Fruit fly (Drosophila melanogaster) whole organism, embryonic: ENCODE results near the gene sinu.

Experiments
- Atf-2 ChIP-seq: fragments of 200-800 bp; sonication (Bioruptor generic); optimal IDR thresholded peaks from 2 replicates; lab custom pipeline; 2016; ENCODE audit warnings: missing biosample characterization, missing genetic modification characterization
- Blimp-1 ChIP-seq: fragments of 200-800 bp; sonication (Bioruptor generic); optimal IDR thresholded peaks from 3 replicates; lab custom pipeline; 2018; ENCODE audit warnings: missing biosample characterization, missing genetic modification characterization, mild to moderate bottlenecking, moderate library complexity, missing genetic modification reagents
- CG10959 ChIP-seq: fragments of 200-800 bp; sonication (Bioruptor generic); IDR thresholded peaks from 2 replicates; pipeline ENCODE4 v1.3.6; 2022; ENCODE audit warnings: missing biosample characterization, missing genetic modification characterization
- CG11560 ChIP-seq: fragments of 200-800 bp; sonication (Bioruptor generic); IDR thresholded peaks from 3 replicates; pipeline ENCODE4 v1.3.6; 2022; ENCODE audit warnings: missing biosample characterization, missing genetic modification characterization
- CG12659 ChIP-seq: fragments of 200-800 bp; sonication (Bioruptor generic); optimal IDR thresholded peaks from 3 replicates; lab custom pipeline; 2017; ENCODE audit warnings: mild to moderate bottlenecking, missing biosample characterization, missing genetic modification reagents, missing genetic modification characterization
- CG13894 ChIP-seq: fragments of 200-800 bp; sonication (Bioruptor generic); optimal IDR thresholded peaks from 3 replicates; lab custom pipeline; 2018; ENCODE audit warnings: missing biosample characterization, mild to moderate bottlenecking, missing genetic modification characterization, moderate library complexity
- CG14710 ChIP-seq: fragments of 200-800 bp; sonication (Bioruptor generic); optimal IDR thresholded peaks from 3 replicates; lab custom pipeline; 2019; ENCODE audit warnings: missing biosample characterization, mild to moderate bottlenecking, missing genetic modification characterization, moderate library complexity
- CG14965 ChIP-seq: fragments of 200-800 bp; sonication (Bioruptor generic); optimal IDR thresholded peaks from 2 replicates; lab custom pipeline; 2016; ENCODE audit warnings: missing biosample characterization, missing genetic modification characterization, borderline replicate concordance
- CG15514 ChIP-seq: fragments of 200-800 bp; sonication (Bioruptor generic); optimal IDR thresholded peaks from 3 replicates; lab custom pipeline; 2017; ENCODE audit warnings: missing biosample characterization, missing genetic modification characterization, mild to moderate bottlenecking, moderate library complexity, missing genetic modification reagents
- CG17361 ChIP-seq: fragments of 200-800 bp; sonication (Bioruptor generic); IDR thresholded peaks from 3 replicates; pipeline ENCODE4 v1.3.6; 2022; ENCODE audit warnings: missing biosample characterization, missing genetic modification characterization
- CG1792 ChIP-seq: fragments of 200-800 bp; sonication (Bioruptor generic); optimal IDR thresholded peaks from 2 replicates; lab custom pipeline; 2016; ENCODE audit warnings: missing biosample characterization, missing genetic modification characterization
- CG18599 ChIP-seq: fragments of 200-800 bp; sonication (Bioruptor generic); optimal IDR thresholded peaks from 3 replicates; lab custom pipeline; 2017; ENCODE audit warnings: missing biosample characterization, missing genetic modification characterization, mild to moderate bottlenecking, moderate library complexity, missing genetic modification reagents
- CG2116 ChIP-seq: fragments of 200-800 bp; sonication (Bioruptor generic); optimal IDR thresholded peaks from 3 replicates; lab custom pipeline; 2018; ENCODE audit warnings: missing biosample characterization, mild to moderate bottlenecking, missing genetic modification characterization
- CG3163 ChIP-seq: fragments of 200-800 bp; sonication (Bioruptor generic); optimal IDR thresholded peaks from 3 replicates; lab custom pipeline; 2016; ENCODE audit warnings: missing biosample characterization, missing genetic modification characterization
- CG33213 ChIP-seq: fragments of 200-800 bp; sonication (Bioruptor generic); optimal IDR thresholded peaks from 3 replicates; lab custom pipeline; 2016; ENCODE audit warnings: missing biosample characterization, missing genetic modification characterization
- CG5245 ChIP-seq: fragments of 200-800 bp; sonication (Bioruptor generic); optimal IDR thresholded peaks from 3 replicates; lab custom pipeline; 2016; ENCODE audit warnings: missing biosample characterization, missing genetic modification characterization
- CG9215 ChIP-seq: fragments of 200-800 bp; sonication (Bioruptor generic); IDR thresholded peaks from 2 replicates; pipeline ENCODE4 v1.3.6; 2022; ENCODE audit warnings: missing biosample characterization, missing genetic modification characterization
- CrebB ChIP-seq: fragments of 200-800 bp; sonication (Bioruptor generic); optimal IDR thresholded peaks from 3 replicates; lab custom pipeline; 2018; ENCODE audit warnings: missing biosample characterization, mild to moderate bottlenecking, missing genetic modification characterization
- Deaf1 ChIP-seq: fragments of 200-800 bp; optimal IDR thresholded peaks from 3 replicates; lab custom pipeline; 2019; ENCODE audit warnings: missing biosample characterization, mild to moderate bottlenecking, missing genetic modification characterization, moderate library complexity
- Dp ChIP-seq: fragments of 200-800 bp; sonication (Bioruptor generic); optimal IDR thresholded peaks from 2 replicates; lab custom pipeline; 2018; ENCODE audit warnings: missing biosample characterization, mild to moderate bottlenecking, missing genetic modification characterization, moderate library complexity
- Drgx ChIP-seq: fragments of 200-800 bp; sonication (Bioruptor generic); IDR thresholded peaks from 2 replicates; pipeline ENCODE4 v1.3.6; 2022; ENCODE audit warnings: missing biosample characterization, missing genetic modification characterization
- Eip74EF ChIP-seq, 2 experiments: fragments of 200-800 bp in 1 of 2; fragments of >200 bp in 1 of 2; sonication (Bioruptor generic) in 1 of 2; optimal IDR thresholded peaks; 2 replicates each; lab custom pipeline; 2017 to 2019; ENCODE audit warnings: missing biosample characterization in 2 of 2, missing genetic modification characterization in 2 of 2, mild to moderate bottlenecking in 1 of 2, moderate library complexity in 1 of 2
- HLH3B ChIP-seq: fragments of 200-800 bp; sonication (Bioruptor generic); IDR thresholded peaks from 2 replicates; pipeline ENCODE4 v1.3.6; 2022; ENCODE audit warnings: missing biosample characterization, missing genetic modification characterization
- Hey ChIP-seq: fragments of 200-800 bp; sonication (Bioruptor generic); optimal IDR thresholded peaks from 3 replicates; lab custom pipeline; 2018; ENCODE audit warnings: missing biosample characterization, mild to moderate bottlenecking, missing genetic modification characterization
- Hr39 ChIP-seq: fragments of >200 bp; optimal IDR thresholded peaks from 2 replicates; lab custom pipeline; 2017
- NFAT ChIP-seq: fragments of 200-800 bp; sonication (Bioruptor generic); IDR thresholded peaks from 2 replicates; pipeline ENCODE4 v1.3.6; 2022; ENCODE audit warnings: missing biosample characterization, missing genetic modification characterization
- Nf-YB ChIP-seq: fragments of 200-800 bp; sonication (Bioruptor generic); optimal IDR thresholded peaks from 3 replicates; lab custom pipeline; 2019; ENCODE audit warnings: missing biosample characterization, mild to moderate bottlenecking, missing genetic modification characterization, moderate library complexity
- Nf-YC ChIP-seq: fragments of 200-800 bp; optimal IDR thresholded peaks from 3 replicates; lab custom pipeline; 2019; ENCODE audit warnings: missing biosample characterization, mild to moderate bottlenecking, missing genetic modification characterization, moderate library complexity
- Sin3A ChIP-seq: fragments of >200 bp; optimal IDR thresholded peaks from 2 replicates; lab custom pipeline; 2018
- Trl ChIP-seq, 3 experiments: fragments of >200 bp in 2 of 3; fragments of 200-800 bp in 1 of 3; sonication (Bioruptor generic) in 1 of 3; optimal IDR thresholded peaks; 2 replicates in 1 of 3; 3 replicates in 2 of 3; lab custom pipeline; 2016 to 2017; ENCODE audit warnings: missing biosample characterization in 1 of 3, missing genetic modification characterization in 1 of 3
- aop ChIP-seq: fragments of 200-800 bp; sonication (Bioruptor generic); IDR thresholded peaks from 2 replicates; pipeline ENCODE4 v1.3.6; 2022; ENCODE audit warnings: missing biosample characterization, missing genetic modification characterization
- bowl ChIP-seq: fragments of 200-800 bp; sonication (Bioruptor generic); IDR thresholded peaks from 2 replicates; pipeline ENCODE4 v1.3.6; 2022; ENCODE audit warnings: missing biosample characterization, missing genetic modification characterization
- cg ChIP-seq: fragments of 200-800 bp; sonication (Bioruptor generic); optimal IDR thresholded peaks from 3 replicates; lab custom pipeline; 2019; ENCODE audit warnings: missing biosample characterization, mild to moderate bottlenecking, missing genetic modification characterization, moderate library complexity
- chinmo ChIP-seq: fragments of 200-800 bp; sonication (Bioruptor generic); IDR thresholded peaks from 4 replicates; pipeline ENCODE4 v1.3.6; 2022; ENCODE audit warnings: missing biosample characterization, missing genetic modification characterization; ENCODE audit not compliant: partially characterized antibody
- croc ChIP-seq: fragments of 200-800 bp; sonication (Bioruptor generic); conservative IDR thresholded peaks from 3 replicates; pipeline ENCODE4 v1.3.6; 2022; ENCODE audit warnings: missing biosample characterization, missing genetic modification characterization
- ems ChIP-seq: fragments of 200-800 bp; sonication (Bioruptor generic); optimal IDR thresholded peaks from 3 replicates; lab custom pipeline; 2016; ENCODE audit warnings: missing biosample characterization, missing genetic modification characterization
- fru ChIP-seq: fragments of >200 bp; optimal IDR thresholded peaks from 2 replicates; lab custom pipeline; 2017
- ftz-f1 ChIP-seq: fragments of 200-800 bp; sonication (Bioruptor generic); optimal IDR thresholded peaks from 2 replicates; lab custom pipeline; 2016; ENCODE audit warnings: missing biosample characterization, missing genetic modification characterization
- kay ChIP-seq: fragments of 200-800 bp; sonication (Bioruptor generic); optimal IDR thresholded peaks from 2 replicates; lab custom pipeline; 2016; ENCODE audit warnings: missing biosample characterization, missing genetic modification characterization
- oc ChIP-seq: fragments of 200-800 bp; sonication (Bioruptor generic); optimal IDR thresholded peaks from 2 replicates; lab custom pipeline; 2018; ENCODE audit warnings: missing biosample characterization, mild to moderate bottlenecking, missing genetic modification characterization, moderate library complexity
- pb ChIP-seq: fragments of 200-800 bp; sonication (Bioruptor generic); optimal IDR thresholded peaks from 3 replicates; lab custom pipeline; 2016; ENCODE audit warnings: missing biosample characterization, missing genetic modification characterization
- pho ChIP-seq: fragments of 200-800 bp; sonication (Bioruptor generic); optimal IDR thresholded peaks from 2 replicates; lab custom pipeline; 2016; ENCODE audit warnings: missing biosample characterization, missing genetic modification characterization
- rib ChIP-seq: fragments of 200-800 bp; sonication (Bioruptor generic); IDR thresholded peaks from 2 replicates; pipeline ENCODE4 v1.3.6; 2022; ENCODE audit warnings: missing biosample characterization, missing genetic modification characterization
- sd ChIP-seq: fragments of 200-800 bp; sonication (Bioruptor generic); optimal IDR thresholded peaks from 3 replicates; lab custom pipeline; 2018; ENCODE audit warnings: missing biosample characterization, mild to moderate bottlenecking, missing genetic modification characterization, moderate library complexity
- sens ChIP-seq: fragments of 200-800 bp; sonication (Bioruptor generic); peaks from one replicate; lab custom pipeline; 2016; ENCODE audit warnings: missing biosample characterization, missing genetic modification characterization
- tna ChIP-seq: fragments of 200-800 bp; sonication (Bioruptor generic); IDR thresholded peaks from 2 replicates; pipeline ENCODE4 v1.3.6; 2022; ENCODE audit warnings: missing biosample characterization, missing genetic modification characterization; ENCODE audit not compliant: partially characterized antibody
- trem ChIP-seq: fragments of 200-800 bp; optimal IDR thresholded peaks from 3 replicates; lab custom pipeline; 2019; ENCODE audit warnings: missing biosample characterization, mild to moderate bottlenecking, missing genetic modification characterization, moderate library complexity
- tup ChIP-seq: fragments of 200-800 bp; sonication (Bioruptor generic); optimal IDR thresholded peaks from 2 replicates; lab custom pipeline; 2016; ENCODE audit warnings: missing biosample characterization, mild to moderate bottlenecking, missing genetic modification characterization, moderate library complexity
- vvl ChIP-seq: fragments of 200-800 bp; sonication (Bioruptor generic); IDR thresholded peaks from 2 replicates; pipeline ENCODE4 v1.3.6; 2022; ENCODE audit warnings: missing biosample characterization, missing genetic modification characterization
- zen2 ChIP-seq: fragments of 200-800 bp; sonication (Bioruptor generic); IDR thresholded peaks from 3 replicates; pipeline ENCODE4 v1.3.6; 2022; ENCODE audit warnings: missing biosample characterization, missing genetic modification characterization; ENCODE audit not compliant: partially characterized antibody

The sinu gene

DNA sequence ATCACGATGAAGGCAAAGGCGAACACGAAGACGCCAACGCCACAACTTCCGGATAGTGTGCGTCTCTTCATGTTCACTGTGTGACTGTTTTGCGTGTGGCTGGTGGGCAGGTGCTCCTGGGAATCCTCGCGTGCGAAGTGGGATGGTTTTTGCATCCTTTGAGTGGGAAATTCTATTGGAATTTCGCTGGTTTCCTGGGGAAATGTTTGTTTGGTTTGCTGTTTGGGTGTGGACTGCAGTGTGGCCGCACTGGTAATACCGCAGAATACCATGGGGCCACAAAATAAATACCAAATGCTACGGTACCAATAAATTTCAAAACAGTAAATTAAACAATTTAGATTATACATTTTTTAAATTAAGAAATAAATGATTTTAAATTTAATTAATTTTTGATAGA lies at the start of gene sinu (continued):
- TF ChIP-seq CG3163 (no peak), CG15514 (GFP tag; lab: Kevin White, UChicago) (peak; percentile 97), CG12659 (GFP tag; lab: Kevin White, UChicago) (peak; percentile 4), CG18599 (no peak), Dp (GFP tag; lab: Kevin White, UChicago) (peak; percentile 17)

DNA sequence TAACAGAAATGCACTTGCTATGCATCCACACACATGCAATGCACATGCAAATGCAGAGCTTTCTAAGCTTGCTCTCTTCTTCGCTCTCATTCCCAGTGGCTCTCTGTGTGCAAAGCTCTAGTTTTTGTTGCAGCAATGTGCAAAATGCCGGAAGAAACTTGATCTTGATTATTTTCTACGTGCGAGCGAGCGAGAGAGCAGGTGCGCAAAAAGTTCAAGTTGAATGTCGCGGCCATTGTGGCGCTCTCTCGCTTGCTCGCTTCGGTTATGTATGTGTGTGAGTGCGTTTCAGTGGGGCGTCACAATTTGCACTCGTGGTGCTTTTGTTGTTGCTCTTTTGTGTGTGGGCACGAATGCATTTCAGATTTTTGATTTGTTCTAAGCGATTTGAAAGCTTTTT lies 49.2 kb upstream of the sinu start:
- TF ChIP-seq vvl (GFP tag; lab: Robert Waterston, UW), result peak; percentile 15; the same call in 1 of the 2 replicates
- TF ChIP-seq kay, result no peak
- no peak for TF ChIP-seq HLH3B
- TF ChIP-seq Drgx, result no peak
- TF ChIP-seq Eip74EF (GFP tag; optimal IDR thresholded peaks at IDR 0.05; lab: Kevin White, UChicago), result peak in 1 of 2 experiments; percentile 84
- no peak for TF ChIP-seq CG14965
- TF ChIP-seq zen2 (GFP tag; lab: Robert Waterston, UW), result no peak
- peak; percentile 37 for TF ChIP-seq cg (GFP tag; lab: Kevin White, UChicago)
- TF ChIP-seq Trl (optimal IDR thresholded peaks at IDR 0.05; lab: Kevin White, UChicago), result peak; percentile 5 to 49
- no peak for TF ChIP-seq Trl (GFP tag; optimal IDR thresholded peaks at IDR 0.05; lab: Kevin White, UChicago)
- TF ChIP-seq Atf-2 (GFP tag; lab: Kevin White, UChicago), result no peak
- peak; percentile 49 for TF ChIP-seq sd (tag; lab: Kevin White, UChicago)
- TF ChIP-seq chinmo (GFP tag; lab: Robert Waterston, UW), result peak; percentile 58; the same call in 1 of the 4 replicates
- peak; percentile 8 for TF ChIP-seq ftz-f1 (GFP tag; lab: Kevin White, UChicago)
- TF ChIP-seq fru (lab: Kevin White, UChicago), result no peak
- no peak for TF ChIP-seq tup (GFP tag; lab: Kevin White, UChicago)
- TF ChIP-seq Blimp-1, result peak; percentile 16
- no peak for TF ChIP-seq Nf-YC (tag; lab: Kevin White, UChicago)
- no peak for TF ChIP-seq CrebB (tag; lab: Kevin White, UChicago)
- peak; percentile 13 for TF ChIP-seq oc (tag; lab: Kevin White, UChicago)
- TF ChIP-seq pho (GFP tag; lab: Kevin White, UChicago), result no peak
- TF ChIP-seq pb (GFP tag; lab: Kevin White, UChicago), result no peak
- peak; percentile 36; the same call in 1 of the 2 replicates for TF ChIP-seq rib (GFP tag; lab: Robert Waterston, UW)
- TF ChIP-seq CG1792 (GFP tag; lab: Kevin White, UChicago), result no peak
- no peak for TF ChIP-seq CG9215 (GFP tag; lab: Robert Waterston, UW)
- no peak for TF ChIP-seq CG13894
- no peak for TF ChIP-seq bowl (GFP tag; lab: Robert Waterston, UW)
- TF ChIP-seq CG2116 (GFP tag; lab: Kevin White, UChicago), result no peak
- TF ChIP-seq Deaf1 (tag; lab: Kevin White, UChicago), result peak; percentile 33
- no peak for TF ChIP-seq Hr39 (lab: Kevin White, UChicago)
- no peak for TF ChIP-seq CG33213 (GFP tag; lab: Kevin White, UChicago)
- TF ChIP-seq ems (GFP tag; lab: Kevin White, UChicago), result no peak
- TF ChIP-seq croc, result no peak
- TF ChIP-seq Nf-YB (GFP tag; lab: Kevin White, UChicago), result no peak
- TF ChIP-seq trem (tag; lab: Kevin White, UChicago), result no peak
- TF ChIP-seq CG11560 (tag; lab: Robert Waterston, UW), result no peak
- TF ChIP-seq aop (GFP tag; lab: Robert Waterston, UW), result peak; percentile 66; the same call in 1 of the 2 replicates
- no peak for TF ChIP-seq tna (GFP tag; lab: Robert Waterston, UW)
- TF ChIP-seq CG5245 (GFP tag; lab: Kevin White, UChicago), result no peak
- TF ChIP-seq Sin3A (lab: Kevin White, UChicago), result no peak
- no peak for TF ChIP-seq CG17361 (GFP tag; lab: Robert Waterston, UW)
- no peak for TF ChIP-seq CG10959 (GFP tag; lab: Robert Waterston, UW)
- TF ChIP-seq NFAT (GFP tag; lab: Robert Waterston, UW), result no peak
- TF ChIP-seq CG14710, result no peak
- no peak for TF ChIP-seq Hey
- no peak for TF ChIP-seq sens
- TF ChIP-seq, all 482 proteins: peak for 12
